Fruit fly (Drosophila melanogaster) whole organism, prepupa: ENCODE data around the gene CHKov1.

ENCODE experiments used
- Blimp-1 ChIP-seq: fragments of 200-800 bp; sonication (Bioruptor generic); optimal IDR thresholded peaks from 3 replicates; lab custom pipeline; 2017; ENCODE audit warnings: missing biosample characterization, missing genetic modification characterization, mild to moderate bottlenecking, moderate library complexity, missing genetic modification reagents
- CG6163 ChIP-seq: fragments of 200-800 bp; sonication (Bioruptor generic); IDR thresholded peaks from 3 replicates; pipeline ENCODE4 v1.3.6; 2022; ENCODE audit warnings: missing biosample characterization, missing genetic modification characterization
- CG6854 ChIP-seq: fragments of 200-800 bp; sonication (Bioruptor generic); optimal IDR thresholded peaks from 2 replicates; lab custom pipeline; 2017; ENCODE audit warnings: missing biosample characterization, mild to moderate bottlenecking, missing genetic modification characterization
- Eip93F ChIP-seq: fragments of 200-800 bp; sonication (Bioruptor generic); optimal IDR thresholded peaks from 2 replicates; lab custom pipeline; 2016; ENCODE audit warnings: missing biosample characterization, mild to moderate bottlenecking, missing genetic modification characterization
- Ets21C ChIP-seq: fragments of 200-800 bp; sonication (Bioruptor generic); optimal IDR thresholded peaks from 3 replicates; lab custom pipeline; 2016; ENCODE audit warnings: missing biosample characterization, missing genetic modification characterization
- Sox102F ChIP-seq: fragments of 200-800 bp; sonication (Bioruptor generic); optimal IDR thresholded peaks from 2 replicates; lab custom pipeline; 2016; ENCODE audit warnings: missing biosample characterization, mild to moderate bottlenecking, missing genetic modification characterization
- acj6 ChIP-seq: fragments of 200-800 bp; sonication (Bioruptor generic); optimal IDR thresholded peaks from 3 replicates; lab custom pipeline; 2016; ENCODE audit warnings: missing biosample characterization, missing genetic modification characterization
- eg ChIP-seq: fragments of 200-800 bp; sonication (Bioruptor generic); IDR thresholded peaks from 3 replicates; pipeline ENCODE4 v1.3.6; 2022; ENCODE audit warnings: missing biosample characterization, missing genetic modification characterization
- topi ChIP-seq: fragments of 200-800 bp; sonication (Bioruptor generic); optimal IDR thresholded peaks from 3 replicates; lab custom pipeline; 2016; ENCODE audit warnings: missing biosample characterization, missing genetic modification characterization

DNA sequence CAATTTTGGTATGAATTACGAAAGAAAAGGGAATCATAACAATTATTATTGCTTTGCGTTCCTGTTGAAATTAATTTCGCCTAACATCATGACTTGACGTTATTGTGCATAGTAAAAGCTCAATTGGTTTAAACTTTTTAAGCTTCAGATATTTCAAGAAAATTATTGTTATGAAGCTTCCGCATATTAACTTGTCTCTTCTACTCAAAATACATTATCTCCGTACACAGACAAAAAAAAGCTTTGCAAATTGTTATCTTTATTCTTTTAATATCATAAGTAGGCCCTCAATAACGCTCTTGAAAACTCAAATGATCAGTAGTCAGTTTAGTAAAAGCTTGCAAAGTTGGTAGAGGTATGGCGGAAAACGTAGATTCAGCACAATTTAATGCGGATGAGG is 42.0 kb downstream of the CHKov1 start, which contains the start of gene CG13658:
- TF ChIP-seq eg (GFP tag; lab: Robert Waterston, UW) (no peak), CG6163 (GFP tag; lab: Robert Waterston, UW) (no peak), Sox102F (GFP tag; lab: Kevin White, UChicago) (no peak), CG6854 (GFP tag; lab: Kevin White, UChicago) (no peak), Ets21C (no peak), Blimp-1 (GFP tag; lab: Kevin White, UChicago) (no peak), Eip93F (GFP tag; lab: Kevin White, UChicago) (no peak), topi (GFP tag; lab: Kevin White, UChicago) (no peak), acj6 (GFP tag; lab: Kevin White, UChicago) (no peak)
